Fruit fly (Drosophila melanogaster): ENCODE results near the gene CG2211.
A peak's percentile ranks its signal among the peaks of the same experiment; 100 is the strongest.

The CG2211 gene

DNA sequence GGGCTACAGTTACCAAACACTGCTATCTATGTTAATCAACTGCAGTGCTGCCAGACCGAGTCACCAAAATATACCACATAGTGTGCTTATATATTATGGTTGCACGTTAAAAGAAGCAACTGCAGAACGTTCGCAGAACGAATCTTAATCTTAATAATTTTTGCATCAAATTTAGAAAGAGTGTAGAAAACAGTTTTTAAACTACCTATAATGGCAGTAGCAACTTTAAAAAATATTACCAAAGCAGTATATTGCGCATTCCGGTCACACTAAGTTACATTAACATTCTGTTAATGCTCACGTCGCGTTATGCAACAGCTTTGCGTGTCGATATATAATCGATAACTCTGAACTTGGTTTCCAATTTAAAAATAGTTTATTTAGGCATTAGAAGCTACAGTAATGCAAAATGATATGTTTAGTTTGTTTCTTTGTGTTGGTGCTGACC is 7.0 kb upstream of the CG2211 start, which contains the start of gene indra (continued):
- TF ChIP-seq BtbVII (GFP tag; optimal IDR thresholded peaks at IDR 0.05) (no peak), CG10979 (tag; optimal IDR thresholded peaks at IDR 0.05) (peak; percentile 21), phol (tag; optimal IDR thresholded peaks at IDR 0.05) (peak; percentile 77), unpg (GFP tag; optimal IDR thresholded peaks at IDR 0.05) (peak; percentile 56), ewg (GFP tag; optimal IDR thresholded peaks at IDR 0.05) (peak; percentile 54), CG6813 (GFP tag; optimal IDR thresholded peaks at IDR 0.05) (no peak)

DNA sequence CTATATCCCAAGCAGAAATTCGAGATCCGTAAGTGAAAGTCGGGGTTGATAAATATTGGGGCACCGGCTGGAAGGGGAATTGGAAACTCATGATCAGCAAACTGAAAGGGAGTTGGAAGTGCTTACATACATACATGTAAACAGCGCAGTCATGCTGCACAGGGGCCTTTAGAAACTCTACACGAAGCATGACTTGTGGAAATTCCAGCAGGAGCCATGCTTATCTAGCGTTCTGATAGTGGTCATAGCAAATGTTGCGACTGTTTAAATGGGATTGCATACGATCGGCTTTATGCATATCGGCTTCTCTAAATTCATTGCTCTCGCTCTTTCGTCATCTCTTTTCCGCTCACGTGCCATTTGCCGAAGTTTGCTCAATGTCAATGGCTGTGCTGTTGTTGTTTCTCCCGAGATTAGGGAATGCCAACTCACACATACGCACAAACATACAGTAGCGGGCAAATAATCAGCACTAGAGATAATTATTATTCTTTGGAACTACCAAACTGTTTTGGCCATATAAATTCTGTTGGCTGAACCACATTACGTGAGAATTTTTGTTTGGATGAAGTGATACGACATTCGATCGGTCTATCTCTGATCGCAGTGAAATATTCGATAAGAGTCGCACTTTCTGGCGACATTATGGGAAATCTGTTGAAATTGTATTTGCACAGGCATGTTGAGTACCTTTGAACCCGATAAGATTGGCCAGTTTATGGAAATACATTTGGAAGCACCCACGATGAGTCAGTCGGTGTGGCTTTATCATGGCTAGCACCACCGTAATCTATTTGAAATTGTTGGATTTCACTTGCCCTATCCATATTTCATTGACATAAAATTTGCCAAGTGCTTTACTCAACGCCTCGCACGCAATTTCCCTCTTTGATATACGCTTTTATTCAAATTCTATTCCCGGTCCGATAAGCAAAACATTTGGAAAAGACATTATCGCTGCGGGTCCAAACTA is 1.1 kb upstream of the CG2211 start:
- TF ChIP-seq CG15514 (GFP tag; optimal IDR thresholded peaks at IDR 0.05) (peak; percentile 89), schlank (tag; optimal IDR thresholded peaks at IDR 0.05) (no peak), slbo (GFP tag; IDR thresholded peaks at IDR 0.05) (peak; percentile 35; the same call in 1 of the 2 replicates), CG33213 (GFP tag; optimal IDR thresholded peaks at IDR 0.05) (no peak), grn (GFP tag; optimal IDR thresholded peaks at IDR 0.05) (peak; percentile 93), CG32532 (GFP tag; IDR thresholded peaks at IDR 0.05) (peak; percentile 58), Drgx (GFP tag; IDR thresholded peaks at IDR 0.05) (peak; percentile 36; the same call in 1 of the 2 replicates), her (GFP tag; optimal IDR thresholded peaks at IDR 0.05) (no peak), gro (GFP tag; optimal IDR thresholded peaks at IDR 0.05) (peak; percentile 44), lilli (GFP tag; optimal IDR thresholded peaks at IDR 0.05) (peak; percentile 43), CG18599 (GFP tag; optimal IDR thresholded peaks at IDR 0.05) (peak; percentile 50), seq (GFP tag; IDR thresholded peaks at IDR 0.05) (0 out of 2 replicates have a peak, but pooled peaks have one; percentile 16), pho (GFP tag; optimal IDR thresholded peaks at IDR 0.05) (no peak), exex (tag; optimal IDR thresholded peaks at IDR 0.05) (peak; percentile 96), CG4360 (GFP tag; IDR thresholded peaks at IDR 0.05) (peak; percentile 67; the same call in 1 of the 2 replicates), CG12769 (tag; optimal IDR thresholded peaks at IDR 0.05) (peak; percentile 52), Rfx (GFP tag; IDR thresholded peaks at IDR 0.05) (peak; percentile 55), zfh1 (GFP tag; IDR thresholded peaks at IDR 0.05) (0 out of 3 replicates have a peak, but pooled peaks have one; percentile 11), corto (GFP tag; optimal IDR thresholded peaks at IDR 0.05) (peak; percentile 32), usp (GFP tag; optimal IDR thresholded peaks at IDR 0.05) (no peak), CG2120 (GFP tag; optimal IDR thresholded peaks at IDR 0.05) (peak; percentile 42), grau (tag; optimal IDR thresholded peaks at IDR 0.05) (peak; percentile 15), Fer3 (tag; optimal IDR thresholded peaks at IDR 0.05) (peak; percentile 15), CG18011 (GFP tag; optimal IDR thresholded peaks at IDR 0.05) (no peak), chinmo (GFP tag; IDR thresholded peaks at IDR 0.05; ENCODE audit: partially characterized antibody) (0 out of 4 replicates have a peak, but pooled peaks have one; percentile 29), GATAe (GFP tag; conservative IDR thresholded peaks at IDR 0.05) (peak; percentile 58; the same call in 1 of the 2 replicates), CG13624 (GFP tag; optimal IDR thresholded peaks at IDR 0.05) (peak; percentile 15), CG14441 (GFP tag; IDR thresholded peaks at IDR 0.05) (peak; percentile 13; the same call in 1 of the 2 replicates), CG3995 (GFP tag; optimal IDR thresholded peaks at IDR 0.05) (peak; percentile 12), ranshi (GFP tag; IDR thresholded peaks at IDR 0.05) (no peak), gcm (GFP tag; optimal IDR thresholded peaks at IDR 0.05) (no peak), CG34376 (GFP tag; optimal IDR thresholded peaks at IDR 0.05) (peak; percentile 92), Jarid2 (GFP tag; optimal IDR thresholded peaks at IDR 0.05) (no peak), Fer1 (GFP tag; optimal IDR thresholded peaks at IDR 0.05) (peak; percentile 22), CG11695 (GFP tag; IDR thresholded peaks at IDR 0.05) (peak; percentile 47; the same call in 1 of the 3 replicates), BtbVII (GFP tag; optimal IDR thresholded peaks at IDR 0.05) (peak; percentile 22), sug (tag; optimal IDR thresholded peaks at IDR 0.05) (peak; percentile 76), Xrp1 (GFP tag; IDR thresholded peaks at IDR 0.05) (peak; percentile 28; the same call in 1 of the 2 replicates), Med (GFP tag) (peak; percentile 90), CG15479 (GFP tag; optimal IDR thresholded peaks at IDR 0.05) (peak; percentile 55)

All from whole organism, embryonic.